Worm (Caenorhabditis elegans) whole organism, midembryonic: ENCODE data around the gene col-77.

ENCODE experiments used
- T22C8.4 ChIP-seq: fragments of 200-800 bp; sonication (Bioruptor generic); IDR thresholded peaks from 2 replicates; pipeline ENCODE4 v1.3.6; 2022; ENCODE audit warnings: missing genetic modification characterization, missing compliant biosample characterization
- flt-1 ChIP-seq: fragments of 200-800 bp; sonication (Bioruptor generic); IDR thresholded peaks from 2 replicates; pipeline ENCODE4 v1.3.6; 2022; ENCODE audit warnings: missing genetic modification characterization, missing compliant biosample characterization
- klf-2 ChIP-seq: fragments of 200-800 bp; sonication (Bioruptor generic); conservative IDR thresholded peaks from 2 replicates; pipeline ENCODE4 v1.3.6; 2022; ENCODE audit warnings: missing genetic modification reagents, missing genetic modification characterization, missing compliant biosample characterization
- med-1 ChIP-seq: sonication (generic microtip); optimal IDR thresholded peaks from 2 replicates; lab custom pipeline; 2017; ENCODE audit warnings: missing genetic modification characterization, mild to moderate bottlenecking, missing compliant biosample characterization, antibody characterized with exemption, missing genetic modification reagents; ENCODE audit not compliant: insufficient read depth
- ref-1 ChIP-seq: fragments of 200-800 bp; sonication (Bioruptor generic); conservative IDR thresholded peaks from 2 replicates; pipeline ENCODE4 v1.3.6; 2022; ENCODE audit warnings: missing genetic modification reagents, missing genetic modification characterization, missing compliant biosample characterization
- tab-1 ChIP-seq: fragments of 200-800 bp; sonication (Bioruptor generic); IDR thresholded peaks from 2 replicates; pipeline ENCODE4 v1.3.6; 2022; ENCODE audit warnings: missing genetic modification characterization, missing compliant biosample characterization
- ztf-23 ChIP-seq: fragments of 200-800 bp; sonication (Bioruptor generic); IDR thresholded peaks from 2 replicates; pipeline ENCODE4 v1.3.6; 2022; ENCODE audit warnings: missing genetic modification reagents, missing genetic modification characterization, missing compliant biosample characterization
- ztf-29 ChIP-seq: fragments of 200-800 bp; sonication (Bioruptor generic); IDR thresholded peaks from 2 replicates; pipeline ENCODE4 v1.3.6; 2022; ENCODE audit warnings: missing genetic modification reagents, missing genetic modification characterization, missing compliant biosample characterization

ce11 chrII:8382880-8383279, 23.7 kb upstream of the col-77 start:
- TF ChIP-seq ref-1 (GFP tag; lab: Robert Waterston, UW) = no peak
- TF ChIP-seq tab-1 (GFP tag; lab: Robert Waterston, UW) = no peak
- TF ChIP-seq klf-2 (GFP tag; lab: Robert Waterston, UW) = no peak
- TF ChIP-seq flt-1 = no peak
- no peak for TF ChIP-seq med-1 (GFP tag; lab: Kevin White, UChicago)
- TF ChIP-seq T22C8.4 = no peak
- no peak for TF ChIP-seq ztf-23 (GFP tag; lab: Robert Waterston, UW)
- no peak for TF ChIP-seq ztf-29 (GFP tag; lab: Robert Waterston, UW)
